Worm (Caenorhabditis elegans): Measurements from ENCODE around the gene F35G2.1.

Gene F35G2.1

ce11 chrIV:12198816-12199215 is 4.2 kb upstream of the F35G2.1 start:
- no peak for TF ChIP-seq dao-5 (tag; optimal IDR thresholded peaks at IDR 0.05)
- TF ChIP-seq W03F9.2 (tag; optimal IDR thresholded peaks at IDR 0.05) = no peak
- no peak for TF ChIP-seq him-1 (tag; optimal IDR thresholded peaks at IDR 0.05)

- no peak for TF ChIP-seq dao-5 (tag; optimal IDR thresholded peaks at IDR 0.05)
- no peak for TF ChIP-seq W03F9.2 (tag; optimal IDR thresholded peaks at IDR 0.05)
- TF ChIP-seq him-1 (tag; optimal IDR thresholded peaks at IDR 0.05) = no peak
Observed at ce11 chrIV:12199538-12200158, 3.4 kb upstream of the F35G2.1 start.

- TF ChIP-seq him-1 (tag; optimal IDR thresholded peaks at IDR 0.05) (no peak), dao-5 (tag; optimal IDR thresholded peaks at IDR 0.05) (no peak), W03F9.2 (tag; optimal IDR thresholded peaks at IDR 0.05) (no peak)
Observed at ce11 chrIV:12200812-12201211, 2.2 kb upstream of the F35G2.1 start.

- TF ChIP-seq him-1 (tag; optimal IDR thresholded peaks at IDR 0.05) (no peak), dao-5 (tag; optimal IDR thresholded peaks at IDR 0.05) (no peak), W03F9.2 (tag; optimal IDR thresholded peaks at IDR 0.05) (no peak)
Observed at ce11 chrIV:12202000-12202399, 1.0 kb upstream of the F35G2.1 start.

ce11 chrIV:12203968-12204367 is 919 bp downstream of the F35G2.1 start:
- no peak for TF ChIP-seq him-1 (tag; optimal IDR thresholded peaks at IDR 0.05)
- TF ChIP-seq W03F9.2 (tag; optimal IDR thresholded peaks at IDR 0.05) = no peak
- TF ChIP-seq dao-5 (tag; optimal IDR thresholded peaks at IDR 0.05) = no peak

- no peak for TF ChIP-seq W03F9.2 (tag; optimal IDR thresholded peaks at IDR 0.05)
- TF ChIP-seq dao-5 (tag; optimal IDR thresholded peaks at IDR 0.05) = no peak
- no peak for TF ChIP-seq him-1 (tag; optimal IDR thresholded peaks at IDR 0.05)
Observed at ce11 chrIV:12207454-12207853, 4.4 kb downstream of the F35G2.1 start.

- TF ChIP-seq W03F9.2 (tag; optimal IDR thresholded peaks at IDR 0.05) = no peak
- no peak for TF ChIP-seq him-1 (tag; optimal IDR thresholded peaks at IDR 0.05)
- TF ChIP-seq dao-5 (tag; optimal IDR thresholded peaks at IDR 0.05) = no peak
Observed at ce11 chrIV:12207873-12208272, 4.8 kb downstream of the F35G2.1 start.

- TF ChIP-seq dao-5 (tag; optimal IDR thresholded peaks at IDR 0.05) (no peak), him-1 (tag; optimal IDR thresholded peaks at IDR 0.05) (no peak), W03F9.2 (tag; optimal IDR thresholded peaks at IDR 0.05) (no peak)
Observed at ce11 chrIV:12208984-12209676, 6.1 kb downstream of the F35G2.1 start, which contains the start of the genes marb-1 and F35G2.3. marb-1 (minus strand) TSS chrIV:12209010. F35G2.3 (plus strand) TSS chrIV:12209626.

ce11 chrIV:12211292-12211691 is 8.2 kb downstream of the F35G2.1 start:
- TF ChIP-seq dao-5 (tag; optimal IDR thresholded peaks at IDR 0.05) = no peak
- TF ChIP-seq him-1 (tag; optimal IDR thresholded peaks at IDR 0.05) = no peak
- no peak for TF ChIP-seq W03F9.2 (tag; optimal IDR thresholded peaks at IDR 0.05)

ce11 chrIV:12212814-12213213 is 9.8 kb downstream of the F35G2.1 start:
- TF ChIP-seq W03F9.2 (tag; optimal IDR thresholded peaks at IDR 0.05) (no peak), him-1 (tag; optimal IDR thresholded peaks at IDR 0.05) (no peak), dao-5 (tag; optimal IDR thresholded peaks at IDR 0.05) (no peak)

ce11 chrIV:12215762-12216295 is 12.8 kb downstream of the F35G2.1 start, which contains the start of gene phy-2:
phy-2 (minus strand) TSS chrIV:12215987.
- TF ChIP-seq him-1 (tag; optimal IDR thresholded peaks at IDR 0.05) (no peak), W03F9.2 (tag; optimal IDR thresholded peaks at IDR 0.05) (no peak), dao-5 (tag; optimal IDR thresholded peaks at IDR 0.05) (no peak)

ce11 chrIV:12217142-12217541 is 14.1 kb downstream of the F35G2.1 start:
- TF ChIP-seq him-1 (tag; optimal IDR thresholded peaks at IDR 0.05) = no peak
- no peak for TF ChIP-seq dao-5 (tag; optimal IDR thresholded peaks at IDR 0.05)
- no peak for TF ChIP-seq W03F9.2 (tag; optimal IDR thresholded peaks at IDR 0.05)

- TF ChIP-seq him-1 (tag; optimal IDR thresholded peaks at IDR 0.05) (no peak), W03F9.2 (tag; optimal IDR thresholded peaks at IDR 0.05) (no peak), dao-5 (tag; optimal IDR thresholded peaks at IDR 0.05) (no peak)
Observed at ce11 chrIV:12218253-12218652, 15.2 kb downstream of the F35G2.1 start.

- TF ChIP-seq him-1 (tag; optimal IDR thresholded peaks at IDR 0.05) (no peak), W03F9.2 (tag; optimal IDR thresholded peaks at IDR 0.05) (no peak), dao-5 (tag; optimal IDR thresholded peaks at IDR 0.05) (no peak)
Observed at ce11 chrIV:12219309-12219708, 16.3 kb downstream of the F35G2.1 start, which contains the start of gene F35G2.5. F35G2.5 (plus strand) TSS chrIV:12219609.

All from whole organism, L4/young adult.